Worm (Caenorhabditis elegans): ENCODE results near the gene mrpl-10.

DNA sequence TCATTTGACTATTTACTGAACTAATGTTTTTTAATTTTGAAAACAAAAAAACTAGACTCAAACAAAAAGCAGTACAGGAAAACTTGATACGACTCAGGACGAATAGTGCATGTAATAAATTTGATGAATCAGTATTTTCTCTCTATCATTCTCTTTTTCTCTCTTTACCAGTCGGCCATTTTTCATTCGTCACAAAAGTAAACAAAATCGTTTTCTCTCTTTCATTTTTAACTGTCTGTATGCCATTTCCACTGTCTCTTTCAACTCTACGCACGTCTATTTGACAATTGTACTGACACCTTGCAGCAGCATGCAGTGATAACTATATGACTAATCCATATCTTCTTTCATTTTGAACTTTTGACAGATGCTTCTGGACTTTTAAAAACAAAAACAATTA, 29.6 kb downstream of the mrpl-10 start, which contains the start of the genes F35C11.2 and F35C11.4:
- no peak for TF ChIP-seq nhr-77 (tag; optimal IDR thresholded peaks at IDR 0.05)
- TF ChIP-seq nhr-6 (tag; optimal IDR thresholded peaks at IDR 0.05) = no peak
- TF ChIP-seq nhr-237 (tag; optimal IDR thresholded peaks at IDR 0.05) = no peak
- TF ChIP-seq unc-62 (GFP tag; optimal IDR thresholded peaks at IDR 0.05) = no peak
- TF ChIP-seq snpc-4 (tag; optimal IDR thresholded peaks at IDR 0.05) = no peak
- no peak for TF ChIP-seq ZK546.5 (tag; optimal IDR thresholded peaks at IDR 0.05)
- TF ChIP-seq skn-1 (tag; optimal IDR thresholded peaks at IDR 0.05) = no peak
